Worm (Caenorhabditis elegans) whole organism, early embryonic: ENCODE results near the gene anat-1.

Experiments used
- B0310.2 ChIP-seq: sonication (generic microtip); optimal IDR thresholded peaks from 2 replicates; lab custom pipeline; 2016; ENCODE audit warnings: mild to moderate bottlenecking, missing genetic modification characterization, missing compliant biosample characterization
- F13C5.2 ChIP-seq: sonication (generic microtip); optimal IDR thresholded peaks from 2 replicates; lab custom pipeline; 2017; ENCODE audit warnings: mild to moderate bottlenecking, missing genetic modification characterization, inconsistent platforms, missing compliant biosample characterization
- aly-1 ChIP-seq: sonication (generic microtip); optimal IDR thresholded peaks from 2 replicates; lab custom pipeline; 2016; ENCODE audit warnings: missing genetic modification characterization, missing compliant biosample characterization
- ama-1 ChIP-seq: fragments of 150-350 bp; optimal IDR thresholded peaks from 2 replicates; lab custom pipeline; 2014
- ceh-13 ChIP-seq: fragments of 200-800 bp; sonication (Bioruptor generic); optimal IDR thresholded peaks from 2 replicates; lab custom pipeline; 2018; ENCODE audit warnings: mild to moderate bottlenecking, missing genetic modification characterization, missing compliant biosample characterization
- ceh-36 ChIP-seq: sonication (generic microtip); optimal IDR thresholded peaks from 2 replicates; lab custom pipeline; 2016; ENCODE audit warnings: missing genetic modification characterization, inconsistent platforms, missing compliant biosample characterization
- flt-1 ChIP-seq: fragments of 200-800 bp; sonication (Bioruptor generic); IDR thresholded peaks from 2 replicates; pipeline ENCODE4 v1.3.6; 2022; ENCODE audit warnings: missing genetic modification characterization, missing compliant biosample characterization
- hmbx-1 ChIP-seq: sonication (generic microtip); optimal IDR thresholded peaks from 2 replicates; lab custom pipeline; 2016; ENCODE audit warnings: mild to moderate bottlenecking, missing genetic modification characterization, missing compliant biosample characterization
- pes-1 ChIP-seq: fragments of 200-800 bp; sonication (Bioruptor generic); IDR thresholded peaks from 2 replicates; pipeline ENCODE4 v1.3.6; 2022; ENCODE audit warnings: missing genetic modification reagents, missing genetic modification characterization, missing compliant biosample characterization
- scrt-1 ChIP-seq: fragments of 200-800 bp; sonication (Bioruptor generic); IDR thresholded peaks from 2 replicates; pipeline ENCODE4 v1.3.6; 2022; ENCODE audit warnings: missing genetic modification characterization, missing compliant biosample characterization
- sea-1 ChIP-seq: fragments of 200-800 bp; sonication (Bioruptor generic); conservative IDR thresholded peaks from 2 replicates; pipeline ENCODE4 v1.3.6; 2022; ENCODE audit warnings: missing genetic modification characterization, missing compliant biosample characterization
- tbx-11 ChIP-seq: fragments of 200-800 bp; sonication (Bioruptor generic); IDR thresholded peaks from 2 replicates; pipeline ENCODE4 v1.3.6; 2022; ENCODE audit warnings: missing genetic modification characterization, missing compliant biosample characterization
- tbx-37 ChIP-seq: fragments of 200-800 bp; sonication (Bioruptor generic); conservative IDR thresholded peaks from 2 replicates; pipeline ENCODE4 v1.3.6; 2022; ENCODE audit warnings: missing genetic modification reagents, missing genetic modification characterization, missing compliant biosample characterization

DNA sequence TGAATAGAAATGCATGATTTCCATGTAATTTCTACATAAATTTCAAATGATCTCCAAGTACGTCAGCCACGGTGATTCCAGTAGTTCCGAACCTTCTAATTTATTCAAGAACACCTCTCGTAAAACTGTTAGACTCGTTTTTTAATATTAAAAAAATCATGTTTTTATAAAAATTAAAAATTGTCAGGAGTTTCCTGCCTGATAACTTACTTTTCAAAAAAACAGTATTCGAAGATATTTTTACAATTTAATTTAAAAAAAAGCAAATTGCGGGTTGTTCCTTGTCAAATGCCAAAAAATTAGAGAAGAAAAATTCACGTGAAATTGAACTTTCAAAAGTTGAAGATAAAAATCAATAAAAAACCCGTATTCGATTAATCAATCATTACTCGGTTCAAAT, 24.9 kb downstream of the anat-1 start, which contains the start of the genes C17H12.3 and C17H12.12:
- no peak for TF ChIP-seq tbx-37 (GFP tag; lab: Robert Waterston, UW)
- no peak for TF ChIP-seq ama-1 (lab: Kevin White, UChicago)
- TF ChIP-seq ceh-13 (GFP tag; lab: Kevin White, UChicago), result no peak
- TF ChIP-seq sea-1, result no peak
- no peak for TF ChIP-seq scrt-1 (GFP tag; lab: Robert Waterston, UW)
- no peak for TF ChIP-seq F13C5.2 (tag; lab: Kevin White, UChicago)
- TF ChIP-seq flt-1 (GFP tag; lab: Robert Waterston, UW), result no peak
- TF ChIP-seq hmbx-1 (tag; lab: Kevin White, UChicago), result no peak
- no peak for TF ChIP-seq aly-1 (tag; lab: Kevin White, UChicago)
- no peak for TF ChIP-seq tbx-11
- no peak for TF ChIP-seq pes-1 (GFP tag; lab: Robert Waterston, UW)
- TF ChIP-seq B0310.2, result no peak
- no peak for TF ChIP-seq ceh-36 (tag; lab: Kevin White, UChicago)
